Fruit fly (Drosophila melanogaster) whole organism, embryonic: ENCODE results near the gene Ret.

ENCODE experiments used
- B-H1 ChIP-seq: fragments of 200-800 bp; sonication (Bioruptor generic); IDR thresholded peaks from 3 replicates; pipeline ENCODE4 v1.3.6; 2022; ENCODE audit warnings: missing biosample characterization, missing genetic modification characterization
- CG10147 ChIP-seq: fragments of 200-800 bp; sonication (Bioruptor generic); optimal IDR thresholded peaks from 2 replicates; lab custom pipeline; 2019; ENCODE audit warnings: missing biosample characterization, mild to moderate bottlenecking, missing genetic modification characterization, moderate library complexity
- CG10431 ChIP-seq: fragments of 200-800 bp; sonication (Bioruptor generic); optimal IDR thresholded peaks from 3 replicates; lab custom pipeline; 2018; ENCODE audit warnings: missing biosample characterization, mild to moderate bottlenecking, missing genetic modification characterization
- CG11247 ChIP-seq: fragments of 200-800 bp; sonication (Bioruptor generic); IDR thresholded peaks from 2 replicates; pipeline ENCODE4 v1.3.6; 2022; ENCODE audit warnings: missing biosample characterization, missing genetic modification characterization
- CG11695 ChIP-seq: fragments of 200-800 bp; sonication (Bioruptor generic); IDR thresholded peaks from 3 replicates; pipeline ENCODE4 v1.3.6; 2022; ENCODE audit warnings: missing biosample characterization, missing genetic modification characterization
- CG12391 ChIP-seq: fragments of 200-800 bp; sonication (Bioruptor generic); optimal IDR thresholded peaks from 3 replicates; lab custom pipeline; 2018; ENCODE audit warnings: missing biosample characterization, mild to moderate bottlenecking, missing genetic modification characterization, moderate library complexity
- CG15601 ChIP-seq: fragments of 200-800 bp; sonication (Bioruptor generic); optimal IDR thresholded peaks from 3 replicates; lab custom pipeline; 2019; ENCODE audit warnings: missing biosample characterization, mild to moderate bottlenecking, missing genetic modification characterization, moderate library complexity
- CG17385 ChIP-seq: fragments of 200-800 bp; sonication (Bioruptor generic); optimal IDR thresholded peaks from 3 replicates; lab custom pipeline; 2018; ENCODE audit warnings: missing biosample characterization, mild to moderate bottlenecking, missing genetic modification characterization
- CG17829 ChIP-seq: fragments of 200-800 bp; optimal IDR thresholded peaks from 2 replicates; lab custom pipeline; 2019; ENCODE audit warnings: missing biosample characterization, mild to moderate bottlenecking, missing genetic modification characterization, moderate library complexity
- CG18619 ChIP-seq: fragments of 200-800 bp; sonication (Bioruptor generic); optimal IDR thresholded peaks from 3 replicates; lab custom pipeline; 2017; ENCODE audit warnings: missing biosample characterization, mild to moderate bottlenecking, missing genetic modification characterization
- CG2120 ChIP-seq: fragments of 200-800 bp; sonication (Bioruptor generic); optimal IDR thresholded peaks from 3 replicates; lab custom pipeline; 2016; ENCODE audit warnings: missing biosample characterization, missing genetic modification characterization
- CG2129 ChIP-seq: fragments of 200-800 bp; sonication (Bioruptor generic); IDR thresholded peaks from 2 replicates; pipeline ENCODE4 v1.3.6; 2022; ENCODE audit warnings: missing biosample characterization, missing genetic modification characterization; ENCODE audit not compliant: partially characterized antibody
- CG2875 ChIP-seq: fragments of 200-800 bp; sonication (Bioruptor generic); optimal IDR thresholded peaks from 2 replicates; lab custom pipeline; 2017; ENCODE audit warnings: missing biosample characterization, mild to moderate bottlenecking, missing genetic modification characterization, missing genetic modification reagents
- CG2889 ChIP-seq: fragments of 200-800 bp; sonication (Bioruptor generic); IDR thresholded peaks from 3 replicates; pipeline ENCODE4 v1.3.6; 2022; ENCODE audit warnings: missing biosample characterization, missing genetic modification characterization
- CG30020 ChIP-seq: fragments of 200-800 bp; optimal IDR thresholded peaks from 2 replicates; lab custom pipeline; 2019; ENCODE audit warnings: missing biosample characterization, mild to moderate bottlenecking, missing genetic modification characterization, moderate library complexity
- CG30431 ChIP-seq: fragments of 200-800 bp; sonication (Bioruptor generic); optimal IDR thresholded peaks from 2 replicates; lab custom pipeline; 2017; ENCODE audit warnings: missing biosample characterization, missing genetic modification characterization
- CG31441 ChIP-seq: fragments of 200-800 bp; sonication (Bioruptor generic); IDR thresholded peaks from 2 replicates; pipeline ENCODE4 v1.3.6; 2022; ENCODE audit warnings: missing biosample characterization, missing genetic modification characterization
- CG3281 ChIP-seq: fragments of 200-800 bp; sonication (Bioruptor generic); optimal IDR thresholded peaks from 3 replicates; lab custom pipeline; 2017; ENCODE audit warnings: missing biosample characterization, mild to moderate bottlenecking, missing genetic modification characterization
- CG4282 ChIP-seq: fragments of 200-800 bp; sonication (Bioruptor generic); optimal IDR thresholded peaks from 2 replicates; lab custom pipeline; 2016; ENCODE audit warnings: missing biosample characterization, missing genetic modification characterization
- CG5245 ChIP-seq: fragments of 200-800 bp; sonication (Bioruptor generic); optimal IDR thresholded peaks from 3 replicates; lab custom pipeline; 2016; ENCODE audit warnings: missing biosample characterization, missing genetic modification characterization
- CG7745 ChIP-seq: fragments of 200-800 bp; sonication (Bioruptor generic); optimal IDR thresholded peaks from 2 replicates; lab custom pipeline; 2018; ENCODE audit warnings: missing biosample characterization, mild to moderate bottlenecking, missing genetic modification characterization, moderate library complexity
- CG8089 ChIP-seq: fragments of 200-800 bp; sonication (Bioruptor generic); optimal IDR thresholded peaks from 3 replicates; lab custom pipeline; 2016; ENCODE audit warnings: missing biosample characterization, missing genetic modification characterization
- Dip2 ChIP-seq: fragments of 200-800 bp; sonication (Bioruptor generic); IDR thresholded peaks from 2 replicates; pipeline ENCODE4 v1.3.6; 2022; ENCODE audit warnings: missing biosample characterization, missing genetic modification characterization
- Fer3 ChIP-seq: fragments of 200-800 bp; sonication (Bioruptor generic); optimal IDR thresholded peaks from 2 replicates; lab custom pipeline; 2018; ENCODE audit warnings: missing biosample characterization, mild to moderate bottlenecking, missing genetic modification characterization, moderate library complexity
- HLH54F ChIP-seq: fragments of 200-800 bp; sonication (Bioruptor generic); optimal IDR thresholded peaks from 3 replicates; lab custom pipeline; 2016; ENCODE audit warnings: missing biosample characterization, missing genetic modification characterization
- Hr51 ChIP-seq, 2 experiments: fragments of 200-800 bp; sonication (Bioruptor generic); optimal IDR thresholded peaks; 2 replicates in 1 of 2; 3 replicates in 1 of 2; lab custom pipeline; 2016 to 2018; ENCODE audit warnings: missing biosample characterization in 2 of 2, missing genetic modification characterization in 2 of 2, mild to moderate bottlenecking in 1 of 2, moderate library complexity in 1 of 2
- Hr78 ChIP-seq, 2 experiments: fragments of 200-800 bp in 1 of 2; fragments of >200 bp in 1 of 2; sonication (Bioruptor generic) in 1 of 2; optimal IDR thresholded peaks; 2 replicates each; lab custom pipeline; 2017 to 2019; ENCODE audit warnings: missing biosample characterization in 2 of 2, missing genetic modification characterization in 2 of 2, mild to moderate bottlenecking in 1 of 2, moderate library complexity in 1 of 2
- Hsf ChIP-seq: fragments of 200-800 bp; sonication (Bioruptor generic); optimal IDR thresholded peaks from 3 replicates; lab custom pipeline; 2016; ENCODE audit warnings: missing biosample characterization, missing genetic modification characterization
- MESR4 ChIP-seq: fragments of 200-800 bp; sonication (Bioruptor generic); optimal IDR thresholded peaks from 2 replicates; lab custom pipeline; 2018; ENCODE audit warnings: missing biosample characterization, mild to moderate bottlenecking, missing genetic modification characterization, moderate library complexity
- MTF-1 ChIP-seq: fragments of 200-800 bp; sonication (Bioruptor generic); optimal IDR thresholded peaks from 2 replicates; lab custom pipeline; 2018; ENCODE audit warnings: missing biosample characterization, mild to moderate bottlenecking, missing genetic modification characterization, borderline replicate concordance
- Nf-YA ChIP-seq: fragments of 200-800 bp; sonication (Bioruptor generic); IDR thresholded peaks from 2 replicates; pipeline ENCODE4 v1.3.6; 2022; ENCODE audit warnings: missing biosample characterization, missing genetic modification characterization
- Nf-YC ChIP-seq: fragments of 200-800 bp; optimal IDR thresholded peaks from 3 replicates; lab custom pipeline; 2019; ENCODE audit warnings: missing biosample characterization, mild to moderate bottlenecking, missing genetic modification characterization, moderate library complexity
- Poxn ChIP-seq: fragments of 200-800 bp; sonication (Bioruptor generic); IDR thresholded peaks from 2 replicates; pipeline ENCODE4 v1.3.6; 2022; ENCODE audit warnings: missing biosample characterization, missing genetic modification characterization
- Side ChIP-seq: fragments of 200-800 bp; sonication (Bioruptor generic); optimal IDR thresholded peaks from 2 replicates; lab custom pipeline; 2016; ENCODE audit warnings: missing biosample characterization, missing genetic modification characterization
- Six4 ChIP-seq: fragments of 200-800 bp; sonication (Bioruptor generic); optimal IDR thresholded peaks from 2 replicates; lab custom pipeline; 2016; ENCODE audit warnings: missing biosample characterization, missing genetic modification characterization
- Stat92E ChIP-seq, 3 experiments: fragments of >200 bp in 2 of 3; fragments of 200-800 bp in 1 of 3; sonication (Bioruptor generic) in 1 of 3; optimal IDR thresholded peaks; 2 replicates each; lab custom pipeline; 2017 to 2019; ENCODE audit warnings: missing biosample characterization in 3 of 3, missing genetic modification characterization in 3 of 3, mild to moderate bottlenecking in 1 of 3, moderate library complexity in 1 of 3
- crp ChIP-seq, 2 experiments: fragments of 200-800 bp; sonication (Bioruptor generic); optimal IDR thresholded peaks; 2 replicates in 1 of 2; 3 replicates in 1 of 2; lab custom pipeline; 2017; ENCODE audit warnings: missing biosample characterization in 2 of 2, missing genetic modification characterization in 2 of 2, mild to moderate bottlenecking in 1 of 2, moderate library complexity in 1 of 2
- emc ChIP-seq: fragments of 200-800 bp; sonication (Bioruptor generic); optimal IDR thresholded peaks from 2 replicates; lab custom pipeline; 2016; ENCODE audit warnings: missing biosample characterization, missing genetic modification characterization
- eve ChIP-seq, 2 experiments: fragments of >200 bp; optimal IDR thresholded peaks; 2 replicates each; lab custom pipeline; 2017; ENCODE audit warnings: missing biosample characterization in 2 of 2, missing genetic modification characterization in 2 of 2
- fd96Cb ChIP-seq: fragments of 200-800 bp; sonication (Bioruptor generic); optimal IDR thresholded peaks from 2 replicates; lab custom pipeline; 2018; ENCODE audit warnings: missing biosample characterization, mild to moderate bottlenecking, missing genetic modification characterization, moderate library complexity
- lab ChIP-seq: fragments of 200-800 bp; sonication (Bioruptor generic); optimal IDR thresholded peaks from 3 replicates; lab custom pipeline; 2017; ENCODE audit warnings: missing biosample characterization, missing genetic modification characterization, mild to moderate bottlenecking, moderate library complexity, missing genetic modification reagents
- onecut ChIP-seq: fragments of 200-800 bp; sonication (Bioruptor generic); IDR thresholded peaks from 2 replicates; pipeline ENCODE4 v1.3.6; 2022; ENCODE audit warnings: missing biosample characterization, missing genetic modification characterization
- prd ChIP-seq, 3 experiments: fragments of >200 bp in 2 of 3; fragments of 200-800 bp in 1 of 3; sonication (Bioruptor generic) in 1 of 3; optimal IDR thresholded peaks in 2 of 3; IDR thresholded peaks in 1 of 3; 2 replicates in 2 of 3; 3 replicates in 1 of 3; pipeline versions ENCODE4 v1.3.6 to Lab custom; 2017 to 2022; ENCODE audit warnings: missing biosample characterization in 1 of 3, missing genetic modification characterization in 1 of 3
- sima ChIP-seq: fragments of 200-800 bp; sonication (Bioruptor generic); optimal IDR thresholded peaks from 2 replicates; lab custom pipeline; 2016; ENCODE audit warnings: missing biosample characterization, missing genetic modification characterization
- sob ChIP-seq: fragments of 200-800 bp; sonication (Bioruptor generic); IDR thresholded peaks from 2 replicates; pipeline ENCODE4 v1.3.6; 2022; ENCODE audit warnings: missing biosample characterization, missing genetic modification characterization
- unc-4 ChIP-seq: fragments of 200-800 bp; sonication (Bioruptor generic); IDR thresholded peaks from 2 replicates; pipeline ENCODE4 v1.3.6; 2022; ENCODE audit warnings: missing biosample characterization, missing genetic modification characterization; ENCODE audit not compliant: partially characterized antibody
- zen2 ChIP-seq: fragments of 200-800 bp; sonication (Bioruptor generic); IDR thresholded peaks from 3 replicates; pipeline ENCODE4 v1.3.6; 2022; ENCODE audit warnings: missing biosample characterization, missing genetic modification characterization; ENCODE audit not compliant: partially characterized antibody
- zfh1 ChIP-seq: fragments of 200-800 bp; sonication (Bioruptor generic); IDR thresholded peaks from 3 replicates; pipeline ENCODE4 v1.3.6; 2022; ENCODE audit warnings: missing biosample characterization, missing genetic modification characterization

The Ret gene

DNA sequence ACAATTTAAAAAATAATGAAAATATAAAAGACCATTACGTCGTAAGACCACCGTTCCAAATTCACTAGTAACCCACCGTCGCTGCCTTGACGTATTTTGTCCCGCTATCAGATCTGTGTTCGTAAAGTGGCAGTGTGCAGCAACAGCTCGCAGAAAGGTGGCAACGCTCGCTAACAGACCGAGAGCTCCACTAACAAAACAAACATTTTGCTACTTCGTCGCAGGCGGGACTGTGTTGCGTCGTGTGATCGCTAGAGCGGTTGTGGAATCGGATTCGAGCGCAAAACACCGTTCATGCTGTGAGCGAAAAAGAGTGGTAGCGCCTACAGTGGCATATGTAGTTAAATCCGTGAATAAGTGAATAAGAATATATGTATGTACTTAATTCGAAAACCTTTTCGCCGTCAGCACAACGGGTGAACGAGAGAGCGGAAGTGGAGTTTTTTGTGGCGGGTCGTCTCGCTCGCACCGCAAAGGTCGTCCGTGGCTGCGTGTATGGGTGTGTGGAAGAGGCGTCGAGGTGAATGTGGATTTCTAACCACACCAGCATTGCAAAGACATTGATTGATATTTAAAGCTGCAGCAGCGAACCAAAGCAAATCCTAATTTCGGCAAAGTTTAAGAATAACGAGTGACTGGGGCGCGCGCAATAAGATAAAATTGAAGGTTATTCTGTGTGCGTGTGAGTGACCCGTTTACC lies 38.6 kb upstream of the Ret start, which contains the start of gene Hr39 (continued):
- TF ChIP-seq zfh1 (GFP tag; lab: Robert Waterston, UW), result no peak
- TF ChIP-seq Hsf (GFP tag; lab: Kevin White, UChicago), result peak; percentile 41
- TF ChIP-seq Hr51 (GFP tag; optimal IDR thresholded peaks at IDR 0.05; lab: Kevin White, UChicago), result peak in 1 of 2 experiments; percentile 2
- TF ChIP-seq CG17829, result peak; percentile 32
- TF ChIP-seq CG2129 (GFP tag; lab: Robert Waterston, UW), result no peak
- no peak for TF ChIP-seq fd96Cb
- no peak for TF ChIP-seq Poxn (GFP tag; lab: Robert Waterston, UW)
- TF ChIP-seq CG17385 (GFP tag; lab: Kevin White, UChicago), result peak; percentile 14
- TF ChIP-seq CG18619, result peak; percentile 48
- no peak for TF ChIP-seq Fer3 (tag; lab: Kevin White, UChicago)
- TF ChIP-seq CG11695 (GFP tag; lab: Robert Waterston, UW), result no peak
- no peak for TF ChIP-seq CG4282 (GFP tag; lab: Kevin White, UChicago)
- TF ChIP-seq MTF-1 (GFP tag; lab: Kevin White, UChicago), result peak; percentile 52
- TF ChIP-seq unc-4 (GFP tag; lab: Robert Waterston, UW), result no peak
- TF ChIP-seq onecut, result no peak; the same call in 1 of the 2 replicates
- TF ChIP-seq Nf-YC (tag; lab: Kevin White, UChicago), result no peak
- no peak for TF ChIP-seq Side (GFP tag; lab: Kevin White, UChicago)
- TF ChIP-seq CG30020 (tag; lab: Kevin White, UChicago), result peak; percentile 99
- TF ChIP-seq CG15601 (tag; lab: Kevin White, UChicago), result peak; percentile 8
- TF ChIP-seq CG11247 (GFP tag; lab: Robert Waterston, UW), result no peak
- TF ChIP-seq Nf-YA (GFP tag; lab: Robert Waterston, UW), result no peak
- TF ChIP-seq sima, result no peak
- TF ChIP-seq CG7745, result no peak
- peak; percentile 30 for TF ChIP-seq lab
- no peak for TF ChIP-seq B-H1 (GFP tag; lab: Robert Waterston, UW)
- peak; percentile 25 for TF ChIP-seq CG8089 (GFP tag; lab: Kevin White, UChicago)
- no peak for TF ChIP-seq CG30431 (GFP tag; lab: Kevin White, UChicago)
- TF ChIP-seq zen2 (GFP tag; lab: Robert Waterston, UW), result no peak
- TF ChIP-seq CG5245 (GFP tag; lab: Kevin White, UChicago), result peak; percentile 9
- TF ChIP-seq MESR4, result peak; percentile 78
- no peak for TF ChIP-seq sob (GFP tag; lab: Robert Waterston, UW)
- TF ChIP-seq Six4, result no peak
- no peak for TF ChIP-seq emc
- TF ChIP-seq Stat92E (GFP tag; optimal IDR thresholded peaks at IDR 0.05; lab: Kevin White, UChicago), result no peak
- peak; percentile 26 for TF ChIP-seq CG3281 (GFP tag; lab: Kevin White, UChicago)
- TF ChIP-seq CG12391, result peak; percentile 1
- peak; percentile 29 for TF ChIP-seq HLH54F
- no peak for TF ChIP-seq CG10147 (GFP tag; lab: Kevin White, UChicago)
- peak in 1 of 2 experiments; percentile 99 for TF ChIP-seq Hr78 (GFP tag; optimal IDR thresholded peaks at IDR 0.05; lab: Kevin White, UChicago)
- TF ChIP-seq eve (GFP tag; optimal IDR thresholded peaks at IDR 0.05; lab: Kevin White, UChicago), result no peak
- TF ChIP-seq CG2875 (GFP tag; lab: Kevin White, UChicago), result no peak
- TF ChIP-seq CG2889, result no peak
- TF ChIP-seq Dip2, result no peak
- peak; percentile 14 for TF ChIP-seq CG2120 (GFP tag; lab: Kevin White, UChicago)
- no peak for TF ChIP-seq crp (GFP tag; optimal IDR thresholded peaks at IDR 0.05; lab: Kevin White, UChicago)
- TF ChIP-seq CG31441, result no peak
- TF ChIP-seq CG10431 (GFP tag; lab: Kevin White, UChicago), result no peak
- no peak for TF ChIP-seq prd (optimal IDR thresholded peaks at IDR 0.05; lab: Kevin White, UChicago)
- no peak for TF ChIP-seq prd (GFP tag; IDR thresholded peaks at IDR 0.05; lab: Robert Waterston, UW)
